Worm (Caenorhabditis elegans) whole organism, young adult: ENCODE data around the gene arl-8.

ENCODE experiments used
- B0035.1 ChIP-seq: sonication (generic microtip); optimal IDR thresholded peaks from 2 replicates; lab custom pipeline; 2016; ENCODE audit warnings: missing genetic modification characterization, mild to moderate bottlenecking, missing compliant biosample characterization, missing genotype, missing genetic modification reagents
- B0261.1 ChIP-seq: sonication (generic microtip); optimal IDR thresholded peaks from 2 replicates; lab custom pipeline; 2016; ENCODE audit warnings: mild to moderate bottlenecking, missing genetic modification characterization, moderate library complexity, missing compliant biosample characterization
- B0336.3 ChIP-seq: fragments of 200-800 bp; sonication (Bioruptor generic); IDR thresholded peaks from 2 replicates; pipeline ENCODE4 v1.3.6; 2022; ENCODE audit warnings: missing genetic modification characterization, missing compliant biosample characterization
- F55B11.4 ChIP-seq: sonication (generic microtip); optimal IDR thresholded peaks from 2 replicates; lab custom pipeline; 2016; ENCODE audit warnings: missing compliant biosample characterization, missing genetic modification characterization, borderline replicate concordance; ENCODE audit not compliant: insufficient read depth
- F57A8.1 ChIP-seq: fragments of 200-800 bp; sonication (Bioruptor generic); optimal IDR thresholded peaks from 2 replicates; lab custom pipeline; 2018; ENCODE audit warnings: mild to moderate bottlenecking, missing genetic modification characterization, moderate library complexity, missing compliant biosample characterization
- K12H6.12 ChIP-seq: fragments of 200-800 bp; sonication (Bioruptor generic); optimal IDR thresholded peaks from 2 replicates; lab custom pipeline; 2018; ENCODE audit warnings: mild to moderate bottlenecking, missing genetic modification characterization, missing compliant biosample characterization
- Y67H2A.10 ChIP-seq: fragments of 200-800 bp; sonication (Bioruptor generic); conservative IDR thresholded peaks from 2 replicates; pipeline ENCODE4 v1.3.6; 2022; ENCODE audit warnings: missing genetic modification reagents, missing genetic modification characterization, missing compliant biosample characterization
- aptf-3 ChIP-seq: fragments of 200-800 bp; sonication (Bioruptor generic); IDR thresholded peaks from 2 replicates; pipeline ENCODE4 v1.3.6; 2022; ENCODE audit warnings: missing genetic modification characterization, missing compliant biosample characterization
- athp-1 ChIP-seq: sonication (generic microtip); optimal IDR thresholded peaks from 2 replicates; lab custom pipeline; 2017; ENCODE audit warnings: mild to moderate bottlenecking, missing genetic modification characterization, missing compliant biosample characterization
- attf-3 ChIP-seq: fragments of 200-800 bp; sonication (Bioruptor generic); conservative IDR thresholded peaks from 2 replicates; pipeline ENCODE4 v1.3.6; 2022; ENCODE audit warnings: missing genetic modification reagents, missing genetic modification characterization, missing compliant biosample characterization
- ceh-27 ChIP-seq: fragments of 200-800 bp; sonication (Bioruptor generic); optimal IDR thresholded peaks from 2 replicates; lab custom pipeline; 2018; ENCODE audit warnings: mild to moderate bottlenecking, missing genetic modification characterization, moderate library complexity, missing compliant biosample characterization
- ceh-79 ChIP-seq: sonication (generic microtip); optimal IDR thresholded peaks from 2 replicates; lab custom pipeline; 2017; ENCODE audit warnings: mild to moderate bottlenecking, missing genetic modification characterization, missing compliant biosample characterization
- ceh-91 ChIP-seq: fragments of 200-800 bp; sonication (Bioruptor generic); IDR thresholded peaks from 2 replicates; pipeline ENCODE4 v1.3.6; 2022; ENCODE audit warnings: missing genetic modification reagents, missing genetic modification characterization, missing compliant biosample characterization
- dox-1 ChIP-seq: fragments of 200-800 bp; sonication (Bioruptor generic); IDR thresholded peaks from 2 replicates; pipeline ENCODE4 v1.3.6; 2022; ENCODE audit warnings: missing genetic modification reagents, missing genetic modification characterization, missing compliant biosample characterization
- dpff-1 ChIP-seq: sonication (generic microtip); optimal IDR thresholded peaks from 2 replicates; lab custom pipeline; 2017; ENCODE audit warnings: mild to moderate bottlenecking, missing genetic modification characterization, missing compliant biosample characterization
- dpl-1 ChIP-seq: fragments of 150-350 bp; optimal IDR thresholded peaks from 2 replicates; lab custom pipeline; 2014; ENCODE audit warnings: missing biosample characterization, missing genetic modification reagents, missing genetic modification characterization
- efl-1 ChIP-seq: fragments of 150-350 bp; optimal IDR thresholded peaks from 2 replicates; lab custom pipeline; 2014; ENCODE audit warnings: missing biosample characterization, missing genetic modification reagents, missing genetic modification characterization
- egl-18 ChIP-seq: fragments of 200-800 bp; sonication (Bioruptor generic); IDR thresholded peaks from 2 replicates; pipeline ENCODE4 v1.3.6; 2022; ENCODE audit warnings: missing genetic modification reagents, missing genetic modification characterization, missing compliant biosample characterization
- egrh-3 ChIP-seq: fragments of 200-800 bp; sonication (Bioruptor generic); IDR thresholded peaks from 2 replicates; pipeline ENCODE4 v1.3.6; 2022; ENCODE audit warnings: missing genetic modification reagents, missing genetic modification characterization, missing compliant biosample characterization
- ets-4 ChIP-seq: fragments of 200-800 bp; sonication (Bioruptor generic); optimal IDR thresholded peaks from 2 replicates; lab custom pipeline; 2018; ENCODE audit warnings: mild to moderate bottlenecking, missing genetic modification characterization, missing compliant biosample characterization
- hlh-12 ChIP-seq: sonication (generic microtip); optimal IDR thresholded peaks from 2 replicates; lab custom pipeline; 2016; ENCODE audit warnings: missing genetic modification characterization, missing compliant biosample characterization
- hmg-1.2 ChIP-seq: fragments of 200-800 bp; sonication (Bioruptor generic); IDR thresholded peaks from 2 replicates; pipeline ENCODE4 v1.3.6; 2022; ENCODE audit warnings: missing genetic modification reagents, missing genetic modification characterization, missing compliant biosample characterization
- let-526 ChIP-seq: fragments of 200-800 bp; sonication (Bioruptor generic); IDR thresholded peaks from 2 replicates; pipeline ENCODE4 v1.3.6; 2022; ENCODE audit warnings: missing genetic modification reagents, missing genetic modification characterization, missing compliant biosample characterization
- lin-35 ChIP-seq, 3 experiments: fragments of 150-350 bp in 2 of 3; sonication (generic microtip) in 1 of 3; optimal IDR thresholded peaks; 2 replicates each; lab custom pipeline; 2014 to 2018; ENCODE audit warnings: missing biosample characterization in 3 of 3, missing genetic modification characterization in 3 of 3, missing genetic modification reagents in 3 of 3
- lin-40 ChIP-seq: sonication (generic microtip); optimal IDR thresholded peaks from 2 replicates; lab custom pipeline; 2016; ENCODE audit warnings: missing genetic modification characterization, mild to moderate bottlenecking, missing compliant biosample characterization, missing genotype, missing genetic modification reagents
- lin-54 ChIP-seq: fragments of 200-800 bp; sonication (Bioruptor generic); optimal IDR thresholded peaks from 2 replicates; lab custom pipeline; 2018; ENCODE audit warnings: mild to moderate bottlenecking, missing genetic modification characterization, missing compliant biosample characterization
- lsl-1 ChIP-seq: fragments of 200-800 bp; sonication (Bioruptor generic); optimal IDR thresholded peaks from 2 replicates; lab custom pipeline; 2018; ENCODE audit warnings: mild to moderate bottlenecking, missing genetic modification characterization, moderate library complexity, missing compliant biosample characterization
- madf-10 ChIP-seq: sonication (generic microtip); optimal IDR thresholded peaks from 2 replicates; lab custom pipeline; 2016; ENCODE audit warnings: mild to moderate bottlenecking, missing genetic modification characterization, missing compliant biosample characterization
- madf-6 ChIP-seq: fragments of 200-800 bp; sonication (Bioruptor generic); IDR thresholded peaks from 2 replicates; pipeline ENCODE4 v1.3.6; 2022; ENCODE audit warnings: missing genetic modification reagents, missing genetic modification characterization, missing compliant biosample characterization
- nfya-2 ChIP-seq: fragments of 200-800 bp; sonication (Bioruptor generic); IDR thresholded peaks from 2 replicates; pipeline ENCODE4 v1.3.6; 2022; ENCODE audit warnings: missing genetic modification reagents, missing genetic modification characterization, missing compliant biosample characterization
- nfyb-1 ChIP-seq: fragments of 200-800 bp; sonication (Bioruptor generic); IDR thresholded peaks from 2 replicates; pipeline ENCODE4 v1.3.6; 2022; ENCODE audit warnings: missing genetic modification reagents, missing genetic modification characterization, missing compliant biosample characterization
- nhr-27 ChIP-seq: fragments of 200-800 bp; sonication (Bioruptor generic); optimal IDR thresholded peaks from 2 replicates; lab custom pipeline; 2018; ENCODE audit warnings: mild to moderate bottlenecking, missing genetic modification characterization, moderate library complexity, missing compliant biosample characterization
- nhr-90 ChIP-seq: sonication (generic microtip); optimal IDR thresholded peaks from 2 replicates; lab custom pipeline; 2016; ENCODE audit warnings: missing genotype, mild to moderate bottlenecking, missing genetic modification characterization, missing compliant biosample characterization
- pha-4 ChIP-seq: fragments of 150-350 bp; sonication (generic microtip); optimal IDR thresholded peaks from 2 replicates; lab custom pipeline; 2014; ENCODE audit warnings: missing biosample characterization, missing genetic modification reagents, missing genetic modification characterization
- sdz-38 ChIP-seq: sonication (generic microtip); optimal IDR thresholded peaks from 2 replicates; lab custom pipeline; 2016; ENCODE audit warnings: missing genotype, missing genetic modification characterization, missing compliant biosample characterization
- snpc-3.4 ChIP-seq: sonication (generic microtip); optimal IDR thresholded peaks from 2 replicates; lab custom pipeline; 2017; ENCODE audit warnings: missing genetic modification characterization, mild to moderate bottlenecking, missing compliant biosample characterization, antibody characterized with exemption, moderate library complexity, missing genotype, missing genetic modification reagents
- snpc-4 ChIP-seq, 5 experiments: fragments of 150-350 bp in 1 of 5; sonication (generic microtip) in 4 of 5; optimal IDR thresholded peaks; 2 replicates each; lab custom pipeline; 2014 to 2018; ENCODE audit warnings: missing genetic modification characterization in 5 of 5, missing biosample characterization in 3 of 5, antibody characterized with exemption in 2 of 5, mild to moderate bottlenecking in 2 of 5, missing compliant biosample characterization in 2 of 5, missing genotype in 2 of 5, moderate library complexity in 2 of 5, missing genetic modification reagents in 1 of 5
- tbp1 ChIP-seq: fragments of 200-800 bp; sonication (Bioruptor generic); optimal IDR thresholded peaks from 2 replicates; lab custom pipeline; 2018; ENCODE audit warnings: mild to moderate bottlenecking, missing genetic modification characterization, missing compliant biosample characterization
- tlf-1 ChIP-seq: fragments of 200-800 bp; sonication (Bioruptor generic); optimal IDR thresholded peaks from 2 replicates; lab custom pipeline; 2018; ENCODE audit warnings: mild to moderate bottlenecking, missing genetic modification characterization, missing compliant biosample characterization
- xnd-1 ChIP-seq: sonication (generic microtip); optimal IDR thresholded peaks from 2 replicates; lab custom pipeline; 2016; ENCODE audit warnings: missing genotype, missing genetic modification reagents, missing genetic modification characterization, missing compliant biosample characterization
- zfh-2 ChIP-seq: fragments of 200-800 bp; sonication (Bioruptor generic); conservative IDR thresholded peaks from 2 replicates; pipeline ENCODE4 v1.3.6; 2022; ENCODE audit warnings: missing genetic modification reagents, missing genetic modification characterization, missing compliant biosample characterization
- ztf-26 ChIP-seq: sonication (generic microtip); optimal IDR thresholded peaks from 2 replicates; lab custom pipeline; 2017; ENCODE audit warnings: missing genetic modification characterization, missing compliant biosample characterization
- ztf-28 ChIP-seq: fragments of 200-800 bp; sonication (Bioruptor generic); IDR thresholded peaks from 2 replicates; pipeline ENCODE4 v1.3.6; 2022; ENCODE audit warnings: missing genetic modification reagents, missing genetic modification characterization, missing compliant biosample characterization

arl-8 gene

ce11 chrIV:14824878-14825352 is 27.0 kb downstream of the arl-8 start, which contains the start of gene sec-61.A (continued):
- TF ChIP-seq nfyb-1 = peak; percentile 83
- TF ChIP-seq aptf-3 = no peak
- 0 out of 2 replicates have a peak, but pooled peaks have one; percentile 10 for TF ChIP-seq attf-3 (GFP tag; lab: Robert Waterston, UW)
- TF ChIP-seq ceh-27 (GFP tag; lab: Kevin White, UChicago) = peak; percentile 52
- 0 out of 2 replicates have a peak, but pooled peaks have one; percentile 38 for TF ChIP-seq Y67H2A.10
- 0 out of 2 replicates have a peak, but pooled peaks have one; percentile 8 for TF ChIP-seq egrh-3 (GFP tag; lab: Robert Waterston, UW)
- no peak for TF ChIP-seq F55B11.4 (tag; lab: Kevin White, UChicago)
- peak; percentile 92 for TF ChIP-seq dox-1 (GFP tag; lab: Robert Waterston, UW)
- peak; percentile 55 for TF ChIP-seq nhr-90 (tag; lab: Kevin White, UChicago)
- TF ChIP-seq lsl-1 (GFP tag; lab: Kevin White, UChicago) = peak; percentile 94
- peak; percentile 70 for TF ChIP-seq tbp1 (GFP tag; lab: Kevin White, UChicago)
- TF ChIP-seq lin-40 (tag; lab: Kevin White, UChicago) = peak; percentile 86
- TF ChIP-seq lin-35 (GFP tag; optimal IDR thresholded peaks at IDR 0.05; lab: Kevin White, UChicago) = peak in 1 of 3 experiments; percentile 24
- peak; percentile 50 for TF ChIP-seq hmg-1.2 (GFP tag; lab: Robert Waterston, UW)
- no peak for TF ChIP-seq ztf-28 (GFP tag; lab: Robert Waterston, UW)
- TF ChIP-seq ets-4 = peak; percentile 54
- peak; percentile 56 for TF ChIP-seq xnd-1 (tag; lab: Kevin White, UChicago)
- no peak for TF ChIP-seq ceh-79
- no peak for TF ChIP-seq dpff-1 (tag; lab: Kevin White, UChicago)
- TF ChIP-seq ztf-26 (tag; lab: Kevin White, UChicago) = peak; percentile 20
- peak; percentile 27 for TF ChIP-seq snpc-3.4 (tag; lab: Kevin White, UChicago)
- TF ChIP-seq let-526 (GFP tag; lab: Robert Waterston, UW) = no peak
- no peak for TF ChIP-seq B0261.1
- TF ChIP-seq F57A8.1 (GFP tag; lab: Kevin White, UChicago) = no peak
- TF ChIP-seq dpl-1 (GFP tag; lab: Kevin White, UChicago) = peak; percentile 24
- no peak for TF ChIP-seq B0035.1 (tag; lab: Kevin White, UChicago)
- TF ChIP-seq sdz-38 (tag; lab: Kevin White, UChicago) = no peak
- TF ChIP-seq tlf-1 = peak; percentile 77
- peak; percentile 60 for TF ChIP-seq ceh-91
- peak; percentile 3; the same call in 1 of the 2 replicates for TF ChIP-seq zfh-2
- no peak for TF ChIP-seq nfya-2 (GFP tag; lab: Robert Waterston, UW)
- TF ChIP-seq athp-1 = no peak
- TF ChIP-seq pha-4 = no peak
- no peak for TF ChIP-seq egl-18 (GFP tag; lab: Robert Waterston, UW)
- peak; percentile 46 for TF ChIP-seq madf-10 (tag; lab: Kevin White, UChicago)
- TF ChIP-seq efl-1 = peak; percentile 35
- 0 out of 2 replicates have a peak, but pooled peaks have one; percentile 27 for TF ChIP-seq B0336.3 (GFP tag; lab: Robert Waterston, UW)
- no peak for TF ChIP-seq nhr-27 (tag; lab: Kevin White, UChicago)
- peak; percentile 89 for TF ChIP-seq snpc-4 (GFP tag; optimal IDR thresholded peaks at IDR 0.05; lab: Kevin White, UChicago)
- peak; percentile 65 to 95 (median 86) for TF ChIP-seq snpc-4 (tag; optimal IDR thresholded peaks at IDR 0.05; lab: Kevin White, UChicago)
- peak; percentile 74 for TF ChIP-seq K12H6.12 (tag; lab: Kevin White, UChicago)
- peak; percentile 64 for TF ChIP-seq madf-6 (GFP tag; lab: Robert Waterston, UW)
- TF ChIP-seq hlh-12 (tag; lab: Kevin White, UChicago) = no peak
- TF ChIP-seq lin-54 (GFP tag; lab: Kevin White, UChicago) = peak; percentile 70
